Fruit fly (Drosophila melanogaster): ENCODE data around the gene CG6865.

CG6865 gene

dm6 chr3L:18822450-18823220, 40.8 kb upstream of the CG6865 start, which contains the start of gene Cat (continued):
- TF ChIP-seq gsb-n (tag; optimal IDR thresholded peaks at IDR 0.05) (peak; percentile 20), CG13287 (GFP tag; IDR thresholded peaks at IDR 0.05; ENCODE audit: partially characterized antibody) (peak; percentile 93), slbo (GFP tag; IDR thresholded peaks at IDR 0.05) (peak; percentile 61; the same call in 1 of the 2 replicates), crol (GFP tag; IDR thresholded peaks at IDR 0.05) (no peak), CG17186 (GFP tag; optimal IDR thresholded peaks at IDR 0.05) (peak; percentile 30), CG3847 (GFP tag; IDR thresholded peaks at IDR 0.05) (no peak), Scr (GFP tag; IDR thresholded peaks at IDR 0.05; ENCODE audit: partially characterized antibody) (peak; percentile 91), trh (GFP tag; optimal IDR thresholded peaks at IDR 0.05) (peak; percentile 5), sima (GFP tag; optimal IDR thresholded peaks at IDR 0.05) (no peak), yki (optimal IDR thresholded peaks at IDR 0.05) (no peak), ranshi (GFP tag; IDR thresholded peaks at IDR 0.05) (0 out of 2 replicates have a peak, but pooled peaks have one; percentile 35), peb (GFP tag; IDR thresholded peaks at IDR 0.05) (no peak), sug (tag; optimal IDR thresholded peaks at IDR 0.05) (peak; percentile 56), Mrtf (GFP tag; IDR thresholded peaks at IDR 0.05) (no peak; the same call in 2 of the 3 replicates), Doc2 (GFP tag; IDR thresholded peaks at IDR 0.05) (no peak), CG12942 (GFP tag; optimal IDR thresholded peaks at IDR 0.05) (no peak), CG2889 (GFP tag; IDR thresholded peaks at IDR 0.05) (no peak), nerfin-1 (tag; optimal IDR thresholded peaks at IDR 0.05) (peak; percentile 32), CG8359 (GFP tag; optimal IDR thresholded peaks at IDR 0.05; ENCODE audit: borderline replicate concordance) (no peak), gcm (GFP tag; optimal IDR thresholded peaks at IDR 0.05) (peak; percentile 39), Bgb (GFP tag; IDR thresholded peaks at IDR 0.05; ENCODE audit: partially characterized antibody) (peak; percentile 84), Max (GFP tag; optimal IDR thresholded peaks at IDR 0.05) (peak; percentile 59), CG15514 (GFP tag; optimal IDR thresholded peaks at IDR 0.05) (peak; percentile 45), CG18262 (tag; optimal IDR thresholded peaks at IDR 0.05) (no peak), Deaf1 (tag; optimal IDR thresholded peaks at IDR 0.05) (no peak), Xrp1 (GFP tag; IDR thresholded peaks at IDR 0.05) (peak; percentile 57; the same call in 1 of the 2 replicates), CG7963 (GFP tag; IDR thresholded peaks at IDR 0.05; ENCODE audit: partially characterized antibody) (no peak; the same call in 2 of the 3 replicates), CG2875 (GFP tag; optimal IDR thresholded peaks at IDR 0.05) (no peak), vnd (GFP tag; IDR thresholded peaks at IDR 0.05; ENCODE audit: partially characterized antibody) (0 out of 3 replicates have a peak, but pooled peaks have one; percentile 72), pan (optimal IDR thresholded peaks at IDR 0.05) (no peak), pan (GFP tag; optimal IDR thresholded peaks at IDR 0.05 in 1 of 2, IDR thresholded peaks at IDR 0.05 in 1 of 2) (peak in 1 of 2 experiments; percentile 37), CG10979 (tag; optimal IDR thresholded peaks at IDR 0.05) (peak; percentile 11), row (GFP tag; IDR thresholded peaks at IDR 0.05) (peak; percentile 92), toy (GFP tag; IDR thresholded peaks at IDR 0.05) (no peak), CG5953 (GFP tag; IDR thresholded peaks at IDR 0.05) (no peak), CG7372 (GFP tag; IDR thresholded peaks at IDR 0.05) (no peak), sqz (GFP tag; optimal IDR thresholded peaks at IDR 0.05) (peak; percentile 51), ttk (GFP tag; IDR thresholded peaks at IDR 0.05) (no peak), CG13424 (tag; optimal IDR thresholded peaks at IDR 0.05) (peak; percentile 60), zen2 (GFP tag; IDR thresholded peaks at IDR 0.05; ENCODE audit: partially characterized antibody) (no peak; the same call in 2 of the 3 replicates), Pdp1 (GFP tag; optimal IDR thresholded peaks at IDR 0.05) (peak in 1 of 2 experiments; percentile 98), shn (GFP tag; optimal IDR thresholded peaks at IDR 0.05) (peak; percentile 30), tna (GFP tag; IDR thresholded peaks at IDR 0.05; ENCODE audit: partially characterized antibody) (peak; percentile 60; the same call in 1 of the 2 replicates), jigr1 (GFP tag; IDR thresholded peaks at IDR 0.05) (no peak), seq (GFP tag; IDR thresholded peaks at IDR 0.05) (no peak), CG6272 (GFP tag; IDR thresholded peaks at IDR 0.05) (no peak), Spps (tag; optimal IDR thresholded peaks at IDR 0.05) (no peak), CG17361 (GFP tag; IDR thresholded peaks at IDR 0.05) (peak; percentile 58; the same call in 2 of the 3 replicates), croc (GFP tag; conservative IDR thresholded peaks at IDR 0.05) (no peak)
